Fruit fly (Drosophila melanogaster) whole organism, embryonic: ENCODE data around the gene Acp26Ab.

Source experiments
- B-H2 ChIP-seq: fragments of 200-800 bp; sonication (Bioruptor generic); optimal IDR thresholded peaks from 2 replicates; lab custom pipeline; 2018; ENCODE audit warnings: missing biosample characterization, mild to moderate bottlenecking, missing genetic modification characterization
- Blimp-1 ChIP-seq: fragments of 200-800 bp; sonication (Bioruptor generic); optimal IDR thresholded peaks from 3 replicates; lab custom pipeline; 2018; ENCODE audit warnings: missing biosample characterization, missing genetic modification characterization, mild to moderate bottlenecking, moderate library complexity, missing genetic modification reagents
- Bteb2 ChIP-seq: fragments of 200-800 bp; sonication (Bioruptor generic); optimal IDR thresholded peaks from 2 replicates; lab custom pipeline; 2016; ENCODE audit warnings: missing biosample characterization, missing genetic modification characterization
- CG10543 ChIP-seq: fragments of 200-800 bp; sonication (Bioruptor generic); optimal IDR thresholded peaks from 3 replicates; lab custom pipeline; 2017; ENCODE audit warnings: missing biosample characterization, mild to moderate bottlenecking, missing genetic modification characterization, moderate library complexity
- CG10654 ChIP-seq: fragments of 200-800 bp; sonication (Bioruptor generic); optimal IDR thresholded peaks from 2 replicates; lab custom pipeline; 2016; ENCODE audit warnings: missing biosample characterization, missing genetic modification characterization
- CG11723 ChIP-seq: fragments of 200-800 bp; sonication (Bioruptor generic); optimal IDR thresholded peaks from 2 replicates; lab custom pipeline; 2017; ENCODE audit warnings: missing biosample characterization, mild to moderate bottlenecking, missing genetic modification characterization
- CG15514 ChIP-seq: fragments of 200-800 bp; sonication (Bioruptor generic); optimal IDR thresholded peaks from 3 replicates; lab custom pipeline; 2017; ENCODE audit warnings: missing biosample characterization, missing genetic modification characterization, mild to moderate bottlenecking, moderate library complexity, missing genetic modification reagents
- CG1603 ChIP-seq: fragments of 200-800 bp; sonication (Bioruptor generic); optimal IDR thresholded peaks from 2 replicates; lab custom pipeline; 2019; ENCODE audit warnings: missing biosample characterization, mild to moderate bottlenecking, missing genetic modification characterization, moderate library complexity
- CG16813 ChIP-seq: fragments of 200-800 bp; sonication (Bioruptor generic); IDR thresholded peaks from 3 replicates; pipeline ENCODE4 v1.3.6; 2022; ENCODE audit warnings: missing biosample characterization, missing genetic modification characterization; ENCODE audit not compliant: partially characterized antibody
- CG16863 ChIP-seq: fragments of 200-800 bp; sonication (Bioruptor generic); optimal IDR thresholded peaks from 3 replicates; lab custom pipeline; 2016; ENCODE audit warnings: missing biosample characterization, missing genetic modification characterization
- CG18262 ChIP-seq: fragments of 200-800 bp; optimal IDR thresholded peaks from 3 replicates; lab custom pipeline; 2019; ENCODE audit warnings: missing biosample characterization, mild to moderate bottlenecking, missing genetic modification characterization, moderate library complexity
- CG31441 ChIP-seq: fragments of 200-800 bp; sonication (Bioruptor generic); IDR thresholded peaks from 2 replicates; pipeline ENCODE4 v1.3.6; 2022; ENCODE audit warnings: missing biosample characterization, missing genetic modification characterization
- CG3995 ChIP-seq: fragments of 200-800 bp; sonication (Bioruptor generic); optimal IDR thresholded peaks from 3 replicates; lab custom pipeline; 2016; ENCODE audit warnings: missing biosample characterization, missing genetic modification characterization
- CG4730 ChIP-seq: fragments of 200-800 bp; sonication (Bioruptor generic); IDR thresholded peaks from 2 replicates; pipeline ENCODE4 v1.3.6; 2022; ENCODE audit warnings: missing biosample characterization, missing genetic modification characterization
- CG7271 ChIP-seq: fragments of 200-800 bp; sonication (Bioruptor generic); optimal IDR thresholded peaks from 2 replicates; lab custom pipeline; 2018; ENCODE audit warnings: missing biosample characterization, mild to moderate bottlenecking, missing genetic modification characterization, moderate library complexity
- CG7963 ChIP-seq: fragments of 200-800 bp; sonication (Bioruptor generic); IDR thresholded peaks from 3 replicates; pipeline ENCODE4 v1.3.6; 2022; ENCODE audit warnings: missing biosample characterization, missing genetic modification characterization; ENCODE audit not compliant: partially characterized antibody
- CHES-1-like ChIP-seq: fragments of 200-800 bp; sonication (Bioruptor generic); optimal IDR thresholded peaks from 2 replicates; lab custom pipeline; 2016; ENCODE audit warnings: missing biosample characterization, missing genetic modification characterization
- Camta ChIP-seq: fragments of 200-800 bp; sonication (Bioruptor generic); optimal IDR thresholded peaks from 2 replicates; lab custom pipeline; 2016; ENCODE audit warnings: missing biosample characterization, missing genetic modification characterization
- Deaf1 ChIP-seq: fragments of 200-800 bp; optimal IDR thresholded peaks from 3 replicates; lab custom pipeline; 2019; ENCODE audit warnings: missing biosample characterization, mild to moderate bottlenecking, missing genetic modification characterization, moderate library complexity
- Dref ChIP-seq: fragments of 200-800 bp; sonication (Bioruptor generic); IDR thresholded peaks from 2 replicates; pipeline ENCODE4 v1.3.6; 2022; ENCODE audit warnings: missing biosample characterization, missing genetic modification characterization
- Drgx ChIP-seq: fragments of 200-800 bp; sonication (Bioruptor generic); IDR thresholded peaks from 2 replicates; pipeline ENCODE4 v1.3.6; 2022; ENCODE audit warnings: missing biosample characterization, missing genetic modification characterization
- HLH4C ChIP-seq: fragments of 200-800 bp; sonication (Bioruptor generic); IDR thresholded peaks from 3 replicates; pipeline ENCODE4 v1.3.6; 2022; ENCODE audit warnings: missing biosample characterization, missing genetic modification characterization; ENCODE audit not compliant: partially characterized antibody
- Hmx ChIP-seq: fragments of 200-800 bp; sonication (Bioruptor generic); optimal IDR thresholded peaks from 2 replicates; lab custom pipeline; 2016; ENCODE audit warnings: missing biosample characterization, missing genetic modification characterization
- Med ChIP-seq: fragments of 200-800 bp; sonication (Bioruptor generic); peaks from one replicate; lab custom pipeline; 2016; ENCODE audit warnings: missing biosample characterization, missing genetic modification characterization, mild to moderate bottlenecking, inconsistent platforms, moderate library complexity
- NC2α ChIP-seq: fragments of 200-800 bp; sonication (Bioruptor generic); optimal IDR thresholded peaks from 2 replicates; lab custom pipeline; 2016; ENCODE audit warnings: missing biosample characterization, missing genetic modification characterization
- Nf-YB ChIP-seq: fragments of 200-800 bp; sonication (Bioruptor generic); optimal IDR thresholded peaks from 3 replicates; lab custom pipeline; 2019; ENCODE audit warnings: missing biosample characterization, mild to moderate bottlenecking, missing genetic modification characterization, moderate library complexity
- Pdp1 ChIP-seq, 2 experiments: fragments of 200-800 bp; sonication (Bioruptor generic); optimal IDR thresholded peaks; 3 replicates each; lab custom pipeline; 2016; ENCODE audit warnings: missing biosample characterization in 2 of 2, missing genetic modification characterization in 2 of 2, mild to moderate bottlenecking in 1 of 2, moderate library complexity in 1 of 2
- Rfx ChIP-seq: fragments of 200-800 bp; sonication (Bioruptor generic); IDR thresholded peaks from 2 replicates; pipeline ENCODE4 v1.3.6; 2022; ENCODE audit warnings: missing biosample characterization, missing genetic modification characterization
- Trl ChIP-seq, 3 experiments: fragments of >200 bp in 2 of 3; fragments of 200-800 bp in 1 of 3; sonication (Bioruptor generic) in 1 of 3; optimal IDR thresholded peaks; 2 replicates in 1 of 3; 3 replicates in 2 of 3; lab custom pipeline; 2016 to 2017; ENCODE audit warnings: missing biosample characterization in 1 of 3, missing genetic modification characterization in 1 of 3
- ab ChIP-seq: fragments of 200-800 bp; sonication (Bioruptor generic); optimal IDR thresholded peaks from 2 replicates; lab custom pipeline; 2016; ENCODE audit warnings: missing biosample characterization, missing genetic modification characterization
- chinmo ChIP-seq: fragments of 200-800 bp; sonication (Bioruptor generic); IDR thresholded peaks from 4 replicates; pipeline ENCODE4 v1.3.6; 2022; ENCODE audit warnings: missing biosample characterization, missing genetic modification characterization; ENCODE audit not compliant: partially characterized antibody
- danr ChIP-seq: fragments of 200-800 bp; sonication (Bioruptor generic); IDR thresholded peaks from 2 replicates; pipeline ENCODE4 v1.3.6; 2022; ENCODE audit warnings: missing biosample characterization, missing genetic modification characterization
- en ChIP-seq: fragments of 200-800 bp; sonication (Bioruptor generic); optimal IDR thresholded peaks from 2 replicates; lab custom pipeline; 2016; ENCODE audit warnings: missing biosample characterization, missing genetic modification characterization
- esg ChIP-seq: fragments of 200-800 bp; sonication (Bioruptor generic); conservative IDR thresholded peaks from 2 replicates; pipeline ENCODE4 v1.3.6; 2022; ENCODE audit warnings: missing biosample characterization, missing genetic modification characterization
- gcm ChIP-seq: fragments of 200-800 bp; sonication (Bioruptor generic); optimal IDR thresholded peaks from 2 replicates; lab custom pipeline; 2019; ENCODE audit warnings: missing biosample characterization, mild to moderate bottlenecking, missing genetic modification characterization, moderate library complexity
- hkb ChIP-seq, 2 experiments: fragments of 200-800 bp in 1 of 2; fragments of >200 bp in 1 of 2; sonication (Bioruptor generic) in 1 of 2; IDR thresholded peaks in 1 of 2; optimal IDR thresholded peaks in 1 of 2; 2 replicates each; pipeline versions ENCODE4 v1.3.6 to Lab custom; 2017 to 2022; ENCODE audit warnings: missing biosample characterization in 1 of 2, missing genetic modification characterization in 1 of 2
- kay ChIP-seq: fragments of 200-800 bp; sonication (Bioruptor generic); optimal IDR thresholded peaks from 2 replicates; lab custom pipeline; 2016; ENCODE audit warnings: missing biosample characterization, missing genetic modification characterization
- knrl ChIP-seq: fragments of 200-800 bp; sonication (Bioruptor generic); IDR thresholded peaks from 3 replicates; pipeline ENCODE4 v1.3.6; 2022; ENCODE audit warnings: missing biosample characterization, missing genetic modification characterization; ENCODE audit not compliant: partially characterized antibody
- mld ChIP-seq: fragments of 200-800 bp; sonication (Bioruptor generic); IDR thresholded peaks from 3 replicates; pipeline ENCODE4 v1.3.6; 2022; ENCODE audit warnings: missing biosample characterization, missing genetic modification characterization; ENCODE audit not compliant: partially characterized antibody
- org-1 ChIP-seq: fragments of 200-800 bp; sonication (Bioruptor generic); optimal IDR thresholded peaks from 2 replicates; lab custom pipeline; 2017; ENCODE audit warnings: missing biosample characterization, missing genetic modification characterization
- psq ChIP-seq: fragments of 200-800 bp; sonication (Bioruptor generic); optimal IDR thresholded peaks from 2 replicates; lab custom pipeline; 2017; ENCODE audit warnings: missing biosample characterization, missing genetic modification characterization
- shn ChIP-seq: fragments of 200-800 bp; sonication (Bioruptor generic); optimal IDR thresholded peaks from 3 replicates; lab custom pipeline; 2016; ENCODE audit warnings: missing biosample characterization, missing genetic modification characterization
- sqz ChIP-seq: fragments of 200-800 bp; sonication (Bioruptor generic); optimal IDR thresholded peaks from 3 replicates; lab custom pipeline; 2018; ENCODE audit warnings: missing biosample characterization, mild to moderate bottlenecking, missing genetic modification characterization
- tgo ChIP-seq: fragments of 200-800 bp; sonication (Bioruptor generic); IDR thresholded peaks from 3 replicates; pipeline ENCODE4 v1.3.6; 2022; ENCODE audit warnings: missing biosample characterization, missing genetic modification characterization
- yki ChIP-seq: fragments of >200 bp; optimal IDR thresholded peaks from 3 replicates; lab custom pipeline; 2018
- zfh2 ChIP-seq: fragments of 200-800 bp; sonication (Bioruptor generic); optimal IDR thresholded peaks from 2 replicates; lab custom pipeline; 2016; ENCODE audit warnings: missing biosample characterization, missing genetic modification characterization

Acp26Ab gene

DNA sequence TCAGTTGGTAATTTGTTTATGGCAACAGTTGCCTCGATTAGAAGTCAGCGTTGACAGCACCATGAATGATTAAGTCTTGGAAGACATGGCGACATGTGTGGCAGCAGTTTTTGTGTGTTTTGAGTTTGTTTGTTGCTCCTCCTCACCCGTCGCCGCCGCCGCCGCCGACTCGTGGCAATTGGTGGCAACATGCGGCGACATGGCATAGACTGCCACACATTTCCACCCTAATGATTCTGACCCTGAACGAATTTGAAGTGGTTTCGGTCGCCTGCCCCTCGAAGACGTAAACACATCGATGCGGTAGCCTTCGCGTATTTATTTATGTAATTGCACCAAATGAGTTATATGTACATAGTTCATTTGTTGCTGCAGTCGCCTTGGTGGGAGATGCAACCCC is 10.2 kb upstream of the Acp26Ab start (continued):
- peak in 1 of 2 experiments; percentile 38 for TF ChIP-seq Pdp1 (GFP tag; optimal IDR thresholded peaks at IDR 0.05; lab: Kevin White, UChicago)
- TF ChIP-seq hkb (optimal IDR thresholded peaks at IDR 0.05; lab: Kevin White, UChicago), result no peak
- no peak for TF ChIP-seq hkb (GFP tag; IDR thresholded peaks at IDR 0.05; lab: Robert Waterston, UW)
- TF ChIP-seq Hmx (GFP tag; lab: Kevin White, UChicago), result no peak
- TF ChIP-seq shn (GFP tag; lab: Kevin White, UChicago), result no peak

- TF ChIP-seq org-1 (GFP tag; lab: Kevin White, UChicago) (no peak), Drgx (GFP tag; lab: Robert Waterston, UW) (peak; percentile 24; the same call in 1 of the 2 replicates), Dref (GFP tag; lab: Robert Waterston, UW) (no peak), CG7963 (GFP tag; lab: Robert Waterston, UW) (no peak)
Measured at dm6 chr2L:5901553-5901952, 8.9 kb upstream of the Acp26Ab start.

dm6 chr2L:5899170-5899708 is 6.6 kb upstream of the Acp26Ab start:
- TF ChIP-seq gcm (GFP tag; lab: Kevin White, UChicago), result no peak
- TF ChIP-seq CG3995, result no peak
- peak; percentile 26; the same call in 1 of the 2 replicates for TF ChIP-seq Rfx (GFP tag; lab: Robert Waterston, UW)
- TF ChIP-seq Camta, result no peak
- no peak for TF ChIP-seq tgo (GFP tag; lab: Robert Waterston, UW)
- no peak for TF ChIP-seq ab
- TF ChIP-seq yki (lab: Kevin White, UChicago), result no peak
- TF ChIP-seq CG7271 (tag; lab: Kevin White, UChicago), result no peak
- TF ChIP-seq CG16863 (GFP tag; lab: Kevin White, UChicago), result no peak
- TF ChIP-seq CG16813 (GFP tag; lab: Robert Waterston, UW), result no peak
- peak; percentile 62 for TF ChIP-seq Med (GFP tag; lab: Kevin White, UChicago)
- no peak for TF ChIP-seq CG4730 (GFP tag; lab: Robert Waterston, UW)
- TF ChIP-seq knrl, result no peak
- no peak for TF ChIP-seq CHES-1-like (GFP tag; lab: Kevin White, UChicago)
- TF ChIP-seq NC2α (GFP tag; lab: Kevin White, UChicago), result no peak
- TF ChIP-seq CG18262 (tag; lab: Kevin White, UChicago), result peak; percentile 1
- TF ChIP-seq en (GFP tag; lab: Kevin White, UChicago), result no peak
- TF ChIP-seq CG1603, result no peak
- no peak for TF ChIP-seq zfh2
- no peak for TF ChIP-seq CG11723
- no peak for TF ChIP-seq CG10654 (GFP tag; lab: Kevin White, UChicago)
- no peak for TF ChIP-seq kay
- TF ChIP-seq Nf-YB (GFP tag; lab: Kevin White, UChicago), result no peak
- no peak for TF ChIP-seq mld
- TF ChIP-seq chinmo (GFP tag; lab: Robert Waterston, UW), result 0 out of 4 replicates have a peak, but pooled peaks have one; percentile 12
- TF ChIP-seq CG31441 (GFP tag; lab: Robert Waterston, UW), result no peak
- no peak for TF ChIP-seq esg (GFP tag; lab: Robert Waterston, UW)
- TF ChIP-seq sqz (GFP tag; lab: Kevin White, UChicago), result no peak
- TF ChIP-seq HLH4C (GFP tag; lab: Robert Waterston, UW), result 0 out of 3 replicates have a peak, but pooled peaks have one; percentile 29
- TF ChIP-seq CG10543 (GFP tag; lab: Kevin White, UChicago), result no peak
- no peak for TF ChIP-seq danr (GFP tag; lab: Robert Waterston, UW)
- TF ChIP-seq Deaf1 (tag; lab: Kevin White, UChicago), result peak; percentile 18
- TF ChIP-seq Blimp-1 (GFP tag; lab: Kevin White, UChicago), result peak; percentile 25
- no peak for TF ChIP-seq CG15514
- no peak for TF ChIP-seq Trl (optimal IDR thresholded peaks at IDR 0.05; lab: Kevin White, UChicago)
- no peak for TF ChIP-seq Trl (GFP tag; optimal IDR thresholded peaks at IDR 0.05; lab: Kevin White, UChicago)
- TF ChIP-seq Bteb2 (GFP tag; lab: Kevin White, UChicago), result no peak
- no peak for TF ChIP-seq psq (GFP tag; lab: Kevin White, UChicago)
- TF ChIP-seq B-H2, result no peak
